Worm (Caenorhabditis elegans) whole organism, young adult: Measurements from ENCODE around the gene C17B7.9.

Source experiments
- B0019.2 ChIP-seq: fragments of 200-800 bp; sonication (Bioruptor generic); conservative IDR thresholded peaks from 2 replicates; pipeline ENCODE4 v1.3.6; 2022; ENCODE audit warnings: missing genetic modification reagents, missing genetic modification characterization, missing compliant biosample characterization
- let-607 ChIP-seq, 2 experiments: fragments of 200-800 bp in 1 of 2; sonication (Bioruptor generic) in 1 of 2; sonication (generic microtip) in 1 of 2; optimal IDR thresholded peaks; 2 replicates each; lab custom pipeline; 2016 to 2018; ENCODE audit warnings: mild to moderate bottlenecking in 2 of 2, missing compliant biosample characterization in 2 of 2, missing genetic modification characterization in 2 of 2, moderate library complexity in 2 of 2, missing genotype in 1 of 2
- xnd-1 ChIP-seq: sonication (generic microtip); optimal IDR thresholded peaks from 2 replicates; lab custom pipeline; 2016; ENCODE audit warnings: missing genotype, missing genetic modification reagents, missing genetic modification characterization, missing compliant biosample characterization

ce11 chrV:3376973-3377372, 45.0 kb upstream of the C17B7.9 start, which contains the start of gene srbc-2:
- TF ChIP-seq B0019.2 = no peak
- TF ChIP-seq let-607 (tag; optimal IDR thresholded peaks at IDR 0.05; lab: Kevin White, UChicago) = no peak
- TF ChIP-seq xnd-1 = no peak
